Worm (Caenorhabditis elegans) whole organism, L3 larva: ENCODE results near the gene F36A4.5.

Experiments used
- aly-2 ChIP-seq: fragments of 150-350 bp; optimal IDR thresholded peaks from 2 replicates; lab custom pipeline; 2014; ENCODE audit warnings: missing biosample characterization, missing genetic modification characterization
- ama-1 ChIP-seq: fragments of 150-350 bp; optimal IDR thresholded peaks from 2 replicates; lab custom pipeline; 2018
- eor-1 ChIP-seq, 2 experiments: fragments of 150-350 bp; optimal IDR thresholded peaks; 2 replicates each; lab custom pipeline; 2014 to 2018; ENCODE audit warnings: missing biosample characterization in 2 of 2, missing genetic modification characterization in 2 of 2
- fkh-10 ChIP-seq: sonication (generic microtip); optimal IDR thresholded peaks from 2 replicates; lab custom pipeline; 2017; ENCODE audit warnings: missing biosample characterization, missing genetic modification reagents, missing genetic modification characterization
- lin-39 ChIP-seq: fragments of 150-350 bp; optimal IDR thresholded peaks from 2 replicates; lab custom pipeline; 2018; ENCODE audit warnings: missing biosample characterization, missing genetic modification reagents, missing genetic modification characterization
- nfya-1 ChIP-seq: sonication (generic microtip); optimal IDR thresholded peaks from 2 replicates; lab custom pipeline; 2017; ENCODE audit warnings: missing genetic modification characterization, mild to moderate bottlenecking, missing compliant biosample characterization, antibody characterized with exemption, moderate library complexity; ENCODE audit not compliant: insufficient read depth
- nhr-25 ChIP-seq: sonication (generic microtip); optimal IDR thresholded peaks from 2 replicates; lab custom pipeline; 2017; ENCODE audit warnings: missing biosample characterization, missing genetic modification characterization
- pha-4 ChIP-seq: fragments of 150-350 bp; optimal IDR thresholded peaks from 2 replicates; lab custom pipeline; 2014; ENCODE audit warnings: missing biosample characterization, missing genetic modification reagents, missing genetic modification characterization
- skn-1 ChIP-seq: fragments of 150-350 bp; optimal IDR thresholded peaks from 2 replicates; lab custom pipeline; 2014; ENCODE audit warnings: missing biosample characterization, missing genetic modification characterization
- snpc-4 ChIP-seq: fragments of 150-350 bp; optimal IDR thresholded peaks from 2 replicates; lab custom pipeline; 2014; ENCODE audit warnings: missing biosample characterization, missing genetic modification characterization
- ztf-11 ChIP-seq: fragments of 150-350 bp; optimal IDR thresholded peaks from 2 replicates; lab custom pipeline; 2014; ENCODE audit warnings: missing biosample characterization, missing genetic modification characterization
- ztf-4 ChIP-seq: fragments of 150-350 bp; optimal IDR thresholded peaks from 2 replicates; lab custom pipeline; 2014; ENCODE audit warnings: missing biosample characterization, missing genetic modification characterization

- TF ChIP-seq lin-39 (no peak), fkh-10 (GFP tag; lab: Kevin White, UChicago) (no peak), aly-2 (tag; lab: Kevin White, UChicago) (no peak), pha-4 (tag; lab: Kevin White, UChicago) (no peak), ztf-4 (tag; lab: Kevin White, UChicago) (no peak), skn-1 (tag; lab: Kevin White, UChicago) (no peak), nhr-25 (tag; lab: Kevin White, UChicago) (no peak), snpc-4 (no peak), eor-1 (tag; optimal IDR thresholded peaks at IDR 0.05; lab: Kevin White, UChicago) (no peak), ama-1 (lab: Kevin White, UChicago) (no peak), nfya-1 (tag; lab: Kevin White, UChicago) (no peak), ztf-11 (tag; lab: Kevin White, UChicago) (no peak)
Observed at ce11 chrIV:4216099-4216894, 49.0 kb upstream of the F36A4.5 start.
